Worm (Caenorhabditis elegans) whole organism, L1 larva: ENCODE measurements around the gene srw-17.

Source experiments
- C04F5.9 ChIP-seq: sonication (generic microtip); optimal IDR thresholded peaks from 2 replicates; lab custom pipeline; 2016; ENCODE audit warnings: missing genetic modification characterization, missing compliant biosample characterization
- C16A3.4 ChIP-seq: fragments of 150-350 bp; optimal IDR thresholded peaks from 2 replicates; lab custom pipeline; 2014; ENCODE audit warnings: missing biosample characterization, missing genetic modification characterization
- F16B12.6 ChIP-seq: fragments of 150-350 bp; optimal IDR thresholded peaks from 2 replicates; lab custom pipeline; 2014; ENCODE audit warnings: missing biosample characterization, missing genetic modification characterization
- Y116A8C.19 ChIP-seq: sonication (generic microtip); optimal IDR thresholded peaks from 2 replicates; lab custom pipeline; 2016; ENCODE audit warnings: missing compliant biosample characterization, missing genetic modification characterization, borderline replicate concordance
- alr-1 ChIP-seq: fragments of 200-800 bp; sonication (Bioruptor generic); optimal IDR thresholded peaks from 2 replicates; lab custom pipeline; 2018; ENCODE audit warnings: borderline replicate concordance, mild to moderate bottlenecking, missing genetic modification characterization, missing compliant biosample characterization
- ama-1 ChIP-seq: fragments of 150-350 bp; optimal IDR thresholded peaks from 2 replicates; lab custom pipeline; 2014
- ceh-63 ChIP-seq: fragments of 200-800 bp; sonication (Bioruptor generic); optimal IDR thresholded peaks from 2 replicates; lab custom pipeline; 2018; ENCODE audit warnings: mild to moderate bottlenecking, missing genetic modification characterization, missing compliant biosample characterization
- ceh-8 ChIP-seq: fragments of 200-800 bp; sonication (Bioruptor generic); optimal IDR thresholded peaks from 2 replicates; lab custom pipeline; 2018; ENCODE audit warnings: mild to moderate bottlenecking, missing genetic modification characterization, moderate library complexity, missing compliant biosample characterization
- efl-1 ChIP-seq, 4 experiments: fragments of 150-350 bp; optimal IDR thresholded peaks in 3 of 4; peaks in 1 of 4; 1 replicate in 1 of 4; 2 replicates in 3 of 4; lab custom pipeline; 2014; ENCODE audit warnings: missing biosample characterization in 2 of 4, missing genetic modification characterization in 2 of 4, missing genetic modification reagents in 2 of 4
- egl-27 ChIP-seq, 2 experiments: fragments of 150-350 bp in 1 of 2; sonication (generic microtip); optimal IDR thresholded peaks; 3 replicates each; lab custom pipeline; 2017 to 2018; ENCODE audit warnings: missing biosample characterization in 2 of 2, missing genetic modification characterization in 2 of 2, missing genetic modification reagents in 2 of 2
- elt-2 ChIP-seq: sonication (generic microtip); optimal IDR thresholded peaks from 2 replicates; lab custom pipeline; 2016; ENCODE audit warnings: missing genetic modification characterization, mild to moderate bottlenecking, inconsistent platforms, missing compliant biosample characterization, missing genetic modification reagents
- elt-3 ChIP-seq, 6 experiments: fragments of 150-350 bp in 1 of 6; sonication (generic microtip); optimal IDR thresholded peaks; 2 replicates each; lab custom pipeline; 2017 to 2018; ENCODE audit warnings: missing biosample characterization in 6 of 6, missing genetic modification characterization in 6 of 6, inconsistent platforms in 1 of 6
- fkh-10 ChIP-seq: sonication (generic microtip); optimal IDR thresholded peaks from 2 replicates; lab custom pipeline; 2017; ENCODE audit warnings: missing biosample characterization, missing genetic modification reagents, missing genetic modification characterization
- fkh-8 ChIP-seq: sonication (generic microtip); optimal IDR thresholded peaks from 2 replicates; lab custom pipeline; 2016; ENCODE audit warnings: mild to moderate bottlenecking, missing genetic modification characterization, missing compliant biosample characterization
- fos-1 ChIP-seq: fragments of 150-350 bp; optimal IDR thresholded peaks from 2 replicates; lab custom pipeline; 2014; ENCODE audit warnings: missing biosample characterization, missing genetic modification characterization
- jun-1 ChIP-seq: fragments of 150-350 bp; optimal IDR thresholded peaks from 2 replicates; lab custom pipeline; 2014; ENCODE audit warnings: missing biosample characterization, missing genetic modification reagents, missing genetic modification characterization
- lin-14 ChIP-seq: fragments of 200-800 bp; sonication (Bioruptor generic); optimal IDR thresholded peaks from 2 replicates; lab custom pipeline; 2018; ENCODE audit warnings: mild to moderate bottlenecking, missing genetic modification characterization, moderate library complexity, missing compliant biosample characterization
- lin-15B ChIP-seq: fragments of 150-350 bp; sonication (generic microtip); optimal IDR thresholded peaks from 3 replicates; lab custom pipeline; 2014; ENCODE audit warnings: missing biosample characterization, missing genetic modification characterization
- lin-35 ChIP-seq, 2 experiments: fragments of 150-350 bp; optimal IDR thresholded peaks; 2 replicates each; lab custom pipeline; 2014; ENCODE audit warnings: missing biosample characterization in 2 of 2, missing genetic modification characterization in 2 of 2, missing genetic modification reagents in 2 of 2
- lin-39 ChIP-seq: fragments of 150-350 bp; optimal IDR thresholded peaks from 2 replicates; lab custom pipeline; 2014; ENCODE audit warnings: missing biosample characterization, missing genetic modification reagents, missing genetic modification characterization
- lsy-2 ChIP-seq, 2 experiments: fragments of 150-350 bp; optimal IDR thresholded peaks; 2 replicates each; lab custom pipeline; 2014; ENCODE audit warnings: missing biosample characterization in 2 of 2, missing genetic modification characterization in 2 of 2
- mep-1 ChIP-seq: fragments of 150-350 bp; optimal IDR thresholded peaks from 2 replicates; lab custom pipeline; 2014; ENCODE audit warnings: missing biosample characterization, missing genetic modification characterization
- nhr-20 ChIP-seq: sonication (generic microtip); optimal IDR thresholded peaks from 2 replicates; lab custom pipeline; 2016; ENCODE audit warnings: mild to moderate bottlenecking, missing genetic modification characterization, missing compliant biosample characterization
- nhr-28 ChIP-seq: fragments of 150-350 bp; optimal IDR thresholded peaks from 2 replicates; lab custom pipeline; 2014; ENCODE audit warnings: missing biosample characterization, missing genetic modification characterization
- nhr-85 ChIP-seq: sonication (generic microtip); peaks from one replicate; lab custom pipeline; 2016; ENCODE audit warnings: missing genetic modification characterization, inconsistent platforms, missing compliant biosample characterization
- pag-3 ChIP-seq: sonication (generic microtip); optimal IDR thresholded peaks from 2 replicates; lab custom pipeline; 2017; ENCODE audit warnings: missing genetic modification characterization, mild to moderate bottlenecking, missing compliant biosample characterization, antibody characterized with exemption, borderline replicate concordance; ENCODE audit not compliant: insufficient read depth
- pax-3 ChIP-seq: fragments of 200-800 bp; sonication (Bioruptor generic); optimal IDR thresholded peaks from 2 replicates; lab custom pipeline; 2018; ENCODE audit warnings: mild to moderate bottlenecking, missing genetic modification characterization, moderate library complexity, missing compliant biosample characterization
- pqm-1 ChIP-seq: sonication (generic microtip); optimal IDR thresholded peaks from 3 replicates; lab custom pipeline; 2017; ENCODE audit warnings: missing biosample characterization, missing genetic modification characterization
- sox-4 ChIP-seq: sonication (generic microtip); optimal IDR thresholded peaks from 2 replicates; lab custom pipeline; 2016; ENCODE audit warnings: missing genetic modification characterization, missing compliant biosample characterization
- sptf-1 ChIP-seq: fragments of 150-350 bp; optimal IDR thresholded peaks from 2 replicates; lab custom pipeline; 2014; ENCODE audit warnings: missing biosample characterization, missing genetic modification characterization
- sup-37 ChIP-seq: fragments of 200-800 bp; sonication (Bioruptor generic); optimal IDR thresholded peaks from 2 replicates; lab custom pipeline; 2018; ENCODE audit warnings: mild to moderate bottlenecking, missing genetic modification characterization, missing compliant biosample characterization
- swsn-7 ChIP-seq: sonication (generic microtip); optimal IDR thresholded peaks from 2 replicates; lab custom pipeline; 2016; ENCODE audit warnings: missing genetic modification characterization, missing compliant biosample characterization
- unc-130 ChIP-seq: fragments of 150-350 bp; optimal IDR thresholded peaks from 2 replicates; lab custom pipeline; 2017; ENCODE audit warnings: missing biosample characterization, missing genetic modification characterization, inconsistent platforms
- unc-62 ChIP-seq: fragments of 150-350 bp; optimal IDR thresholded peaks from 2 replicates; lab custom pipeline; 2014; ENCODE audit warnings: missing biosample characterization, missing genetic modification reagents, missing genetic modification characterization
- unc-86 ChIP-seq: sonication (generic microtip); optimal IDR thresholded peaks from 2 replicates; lab custom pipeline; 2016; ENCODE audit warnings: missing genetic modification characterization, missing compliant biosample characterization
- vab-15 ChIP-seq: sonication (generic microtip); optimal IDR thresholded peaks from 2 replicates; lab custom pipeline; 2017; ENCODE audit warnings: missing genotype, mild to moderate bottlenecking, missing genetic modification characterization, missing compliant biosample characterization
- xbp-1 ChIP-seq: sonication (generic microtip); optimal IDR thresholded peaks from 2 replicates; lab custom pipeline; 2016; ENCODE audit warnings: missing genetic modification characterization, missing compliant biosample characterization

The srw-17 gene

ce11 chrV:15276915-15277314 lies at the start of gene srw-17:
Gene srw-17 (minus strand): TSS chrV:15277015.
- TF ChIP-seq lin-14 (no peak), C04F5.9 (tag; lab: Kevin White, UChicago) (no peak), nhr-85 (no peak), ceh-8 (GFP tag; lab: Kevin White, UChicago) (no peak), sox-4 (no peak), fkh-10 (GFP tag; lab: Kevin White, UChicago) (no peak), unc-86 (no peak), ceh-63 (no peak), xbp-1 (no peak), fkh-8 (tag; lab: Kevin White, UChicago) (no peak), pag-3 (tag; lab: Kevin White, UChicago) (no peak), mep-1 (no peak), lin-39 (tag; lab: Kevin White, UChicago) (no peak), nhr-28 (tag; lab: Kevin White, UChicago) (no peak), fos-1 (tag; lab: Kevin White, UChicago) (no peak), vab-15 (tag; lab: Kevin White, UChicago) (no peak), lin-15B (no peak), lsy-2 (tag; optimal IDR thresholded peaks at IDR 0.05; lab: Kevin White, UChicago) (no peak), F16B12.6 (tag; lab: Kevin White, UChicago) (no peak)
- TF ChIP-seq, all 84 proteins: peak for 0

ce11 chrV:15323417-15323816 lies 46.6 kb upstream of the srw-17 start:
- TF ChIP-seq pqm-1 (tag; lab: Kevin White, UChicago) (peak; percentile 33), elt-2 (tag; lab: Kevin White, UChicago) (peak; percentile 84), sup-37 (GFP tag; lab: Kevin White, UChicago) (no peak), jun-1 (peak; percentile 13)

- TF ChIP-seq elt-2 (tag; lab: Kevin White, UChicago): peak; percentile 73
These were observed 45.8 kb upstream of the srw-17 start, which contains the start of gene nhr-247 for ce11 chrV:15322653-15323052. Gene nhr-247 (plus strand): TSS chrV:15322982.

- TF ChIP-seq egl-27 (tag; optimal IDR thresholded peaks at IDR 0.05; lab: Kevin White, UChicago) (no peak), C04F5.9 (tag; lab: Kevin White, UChicago) (no peak), pqm-1 (tag; lab: Kevin White, UChicago) (peak; percentile 55), sptf-1 (no peak), ama-1 (lab: Kevin White, UChicago) (no peak), elt-2 (tag; lab: Kevin White, UChicago) (peak; percentile 99), pax-3 (tag; lab: Kevin White, UChicago) (peak; percentile 77), nhr-20 (tag; lab: Kevin White, UChicago) (peak; percentile 38), lin-35 (GFP tag; optimal IDR thresholded peaks at IDR 0.05; lab: Kevin White, UChicago) (peak in 1 of 2 experiments; percentile 45), efl-1 (optimal IDR thresholded peaks at IDR 0.05; lab: Kevin White, UChicago) (no peak), efl-1 (GFP tag; optimal IDR thresholded peaks at IDR 0.05 in 1 of 2; lab: Kevin White, UChicago) (peak in 1 of 2 experiments; percentile 14), jun-1 (peak; percentile 65)
- TF ChIP-seq, all 84 proteins: peak for 7
These were observed 41.8 kb upstream of the srw-17 start, which contains the start of gene nhr-291 for ce11 chrV:15318638-15319037. Gene nhr-291 (plus strand): TSS chrV:15318961.

DNA sequence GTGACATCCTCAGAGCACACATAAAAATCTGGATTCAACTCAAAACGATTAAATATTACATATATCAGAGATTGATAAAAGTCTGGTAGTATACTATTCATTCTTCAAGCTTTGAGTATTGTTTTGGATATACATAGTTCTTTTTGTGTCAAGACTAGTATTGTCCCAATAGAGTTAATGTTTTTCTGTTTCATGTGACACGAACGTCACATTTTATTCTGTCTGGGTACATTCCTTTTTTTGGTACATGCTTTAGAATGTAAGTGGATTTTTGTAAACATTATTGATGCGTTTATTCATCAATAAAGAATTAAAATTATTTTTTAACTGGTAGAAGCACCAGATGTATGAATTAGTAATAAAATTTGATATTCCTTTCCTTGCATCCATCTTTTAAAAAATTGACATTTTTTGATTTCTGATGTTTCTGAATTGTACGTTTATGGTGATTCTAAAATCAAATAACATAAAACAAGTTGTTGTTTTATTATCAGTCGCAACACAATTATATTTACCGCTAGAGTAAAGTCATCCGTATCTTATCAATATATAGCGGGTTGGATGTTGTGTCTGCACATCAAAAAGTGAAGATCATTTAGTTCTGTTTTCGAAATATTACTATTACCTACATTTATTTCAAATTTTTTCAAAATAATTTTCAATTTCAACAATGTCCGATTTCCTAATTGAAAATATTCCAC lies 39.2 kb upstream of the srw-17 start, which contains the start of the genes srt-22 and nhr-246:
srt-22 (minus strand) TSS at position 101 of the 701 bp plus-strand sequence.
nhr-246 (plus strand) TSS at position 651 of the 701 bp plus-strand sequence.
- TF ChIP-seq elt-2 (tag; lab: Kevin White, UChicago) (peak; percentile 11), ceh-63 (no peak)
- TF ChIP-seq, all 84 proteins: peak for 1

- TF ChIP-seq swsn-7 (tag; lab: Kevin White, UChicago): no peak
- TF ChIP-seq unc-62 (GFP tag; lab: Kevin White, UChicago): no peak
- no peak for TF ChIP-seq elt-3 (tag; optimal IDR thresholded peaks at IDR 0.05; lab: Kevin White, UChicago)
- no peak for TF ChIP-seq unc-130
- no peak for TF ChIP-seq Y116A8C.19 (tag; lab: Kevin White, UChicago)
- no peak for TF ChIP-seq C16A3.4 (tag; lab: Kevin White, UChicago)
- TF ChIP-seq alr-1 (tag; lab: Kevin White, UChicago): no peak
These were observed 36.7 kb upstream of the srw-17 start for ce11 chrV:15313529-15313928.
